Comparison of ENCODE assay signal across 3 fruit fly cellular contexts in genomic region chrX:4657896-4658295, dm6.
TF ChIP-seq lines count a peak whose summit lies in the region.

No protein-coding gene starts in this region.

TF ChIP-seq in whole organism, adult, 20 proteins besides CTCF, POLR2A, EP300 and RAD21:
- TF ChIP-seq Mnt (GFP tag; optimal IDR thresholded peaks at IDR 0.05; lab: Kevin White, UChicago) = no peak
- peak; percentile 13 for TF ChIP-seq bab1 (GFP tag; optimal IDR thresholded peaks at IDR 0.05; lab: Kevin White, UChicago)
- no peak for TF ChIP-seq CG7101 (tag; optimal IDR thresholded peaks at IDR 0.05; lab: Kevin White, UChicago)
- no peak for TF ChIP-seq CG5204 (GFP tag; optimal IDR thresholded peaks at IDR 0.05; lab: Kevin White, UChicago)

TF ChIP-seq in whole organism, pupa, 21 proteins besides CTCF, POLR2A, EP300 and RAD21:
- TF ChIP-seq Pif1A (GFP tag; optimal IDR thresholded peaks at IDR 0.05; lab: Kevin White, UChicago) (no peak), CG12605 (GFP tag; IDR thresholded peaks at IDR 0.05; lab: Robert Waterston, UW) (no peak), CG8159 (tag; optimal IDR thresholded peaks at IDR 0.05; lab: Kevin White, UChicago) (no peak), CG4496 (GFP tag; IDR thresholded peaks at IDR 0.05; lab: Robert Waterston, UW) (peak; percentile 33; the same call in 1 of the 3 replicates), EcR (GFP tag; optimal IDR thresholded peaks at IDR 0.05; lab: Kevin White, UChicago) (no peak), CG32121 (GFP tag; IDR thresholded peaks at IDR 0.05; lab: Robert Waterston, UW) (no peak), CG13204 (GFP tag; optimal IDR thresholded peaks at IDR 0.05; lab: Kevin White, UChicago) (no peak), D1 (tag; optimal IDR thresholded peaks at IDR 0.05; lab: Kevin White, UChicago) (no peak)

TF ChIP-seq in whole organism, wandering third instar larva, 38 proteins besides CTCF, POLR2A, EP300 and RAD21:
- TF ChIP-seq Mio (GFP tag; optimal IDR thresholded peaks at IDR 0.05; lab: Kevin White, UChicago) = no peak
- TF ChIP-seq pan (optimal IDR thresholded peaks at IDR 0.05; lab: Kevin White, UChicago) = no peak
- TF ChIP-seq N (GFP tag; optimal IDR thresholded peaks at IDR 0.05; lab: Kevin White, UChicago) = peak; percentile 39
- TF ChIP-seq foxo (GFP tag; optimal IDR thresholded peaks at IDR 0.05; lab: Kevin White, UChicago) = no peak
- TF ChIP-seq GATAd (GFP tag; optimal IDR thresholded peaks at IDR 0.05; lab: Kevin White, UChicago) = no peak
- peak; percentile 76 for TF ChIP-seq Myc (optimal IDR thresholded peaks at IDR 0.05; lab: Kevin White, UChicago)
